Worm (Caenorhabditis elegans) whole organism, early embryonic: ENCODE data around the gene Y64G10A.1.

Experiments
- F13C5.2 ChIP-seq: sonication (generic microtip); optimal IDR thresholded peaks from 2 replicates; lab custom pipeline; 2017; ENCODE audit warnings: mild to moderate bottlenecking, missing genetic modification characterization, inconsistent platforms, missing compliant biosample characterization
- aly-1 ChIP-seq: sonication (generic microtip); optimal IDR thresholded peaks from 2 replicates; lab custom pipeline; 2016; ENCODE audit warnings: missing genetic modification characterization, missing compliant biosample characterization
- ama-1 ChIP-seq: fragments of 150-350 bp; optimal IDR thresholded peaks from 2 replicates; lab custom pipeline; 2014
- ceh-36 ChIP-seq: sonication (generic microtip); optimal IDR thresholded peaks from 2 replicates; lab custom pipeline; 2016; ENCODE audit warnings: missing genetic modification characterization, inconsistent platforms, missing compliant biosample characterization
- flt-1 ChIP-seq: fragments of 200-800 bp; sonication (Bioruptor generic); IDR thresholded peaks from 2 replicates; pipeline ENCODE4 v1.3.6; 2022; ENCODE audit warnings: missing genetic modification characterization, missing compliant biosample characterization
- hmbx-1 ChIP-seq: sonication (generic microtip); optimal IDR thresholded peaks from 2 replicates; lab custom pipeline; 2016; ENCODE audit warnings: mild to moderate bottlenecking, missing genetic modification characterization, missing compliant biosample characterization
- hnd-1 ChIP-seq: sonication (generic microtip); optimal IDR thresholded peaks from 2 replicates; lab custom pipeline; 2016; ENCODE audit warnings: missing genetic modification characterization, missing compliant biosample characterization
- scrt-1 ChIP-seq: fragments of 200-800 bp; sonication (Bioruptor generic); IDR thresholded peaks from 2 replicates; pipeline ENCODE4 v1.3.6; 2022; ENCODE audit warnings: missing genetic modification characterization, missing compliant biosample characterization
- sea-1 ChIP-seq: fragments of 200-800 bp; sonication (Bioruptor generic); conservative IDR thresholded peaks from 2 replicates; pipeline ENCODE4 v1.3.6; 2022; ENCODE audit warnings: missing genetic modification characterization, missing compliant biosample characterization

DNA sequence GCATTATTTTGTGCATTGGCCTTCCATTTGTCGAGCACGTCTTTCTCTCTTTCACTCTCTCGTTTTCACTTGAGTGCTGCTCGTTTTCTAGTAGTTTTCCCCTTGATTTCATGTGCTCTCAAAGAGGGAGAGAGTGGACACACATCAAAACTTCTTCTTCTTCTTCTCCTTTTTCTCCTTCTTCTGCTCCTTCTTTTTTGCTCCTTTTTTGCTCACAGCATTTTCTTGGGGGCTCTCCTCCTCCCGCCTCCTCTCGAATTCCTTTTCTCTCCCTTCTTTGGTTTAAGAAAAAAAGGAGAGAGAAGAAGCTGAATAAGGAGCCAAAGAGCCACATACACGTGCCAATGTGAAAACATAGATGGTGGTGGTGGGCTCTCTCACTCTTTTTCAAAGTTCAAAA lies 33.7 kb upstream of the Y64G10A.1 start:
- TF ChIP-seq aly-1 (no peak), flt-1 (no peak), ama-1 (lab: Kevin White, UChicago) (no peak), ceh-36 (tag; lab: Kevin White, UChicago) (no peak), sea-1 (no peak), hmbx-1 (tag; lab: Kevin White, UChicago) (no peak), hnd-1 (tag; lab: Kevin White, UChicago) (no peak), scrt-1 (GFP tag; lab: Robert Waterston, UW) (no peak), F13C5.2 (no peak)
